Worm (Caenorhabditis elegans): ENCODE measurements around the gene Y69E1A.8.

The Y69E1A.8 gene

ce11 chrIV:11006383-11006782, 40.0 kb downstream of the Y69E1A.8 start:
- no peak for TF ChIP-seq unc-62 (GFP tag; optimal IDR thresholded peaks at IDR 0.05)

- no peak for TF ChIP-seq unc-62 (GFP tag; optimal IDR thresholded peaks at IDR 0.05)
Observed at ce11 chrIV:11006868-11007267, 40.5 kb downstream of the Y69E1A.8 start.

ce11 chrIV:11008255-11008654, 41.9 kb downstream of the Y69E1A.8 start:
- no peak for TF ChIP-seq unc-62 (GFP tag; optimal IDR thresholded peaks at IDR 0.05)

DNA sequence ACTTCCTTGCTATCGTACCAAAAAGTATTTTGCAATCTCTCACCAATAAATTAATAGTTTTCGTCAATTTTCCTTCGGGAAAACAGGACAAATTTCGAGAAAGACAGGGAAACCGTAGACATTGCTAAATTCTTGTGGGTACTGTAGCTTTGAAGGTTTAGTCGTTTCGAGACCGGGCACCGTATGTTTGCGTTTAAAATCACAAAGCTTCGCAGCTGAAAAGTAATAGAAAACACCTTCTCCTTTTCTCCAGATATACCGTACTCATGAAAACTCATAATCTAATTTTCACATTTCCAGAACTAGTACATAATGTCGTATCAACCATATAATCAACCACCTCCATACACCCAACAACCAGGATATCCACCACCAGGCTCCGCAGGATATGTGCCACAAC, 42.6 kb downstream of the Y69E1A.8 start, which contains the start of gene F13H10.6:
Gene F13H10.6 (plus strand): TSS at position 301 of the 400 bp plus-strand sequence.
- TF ChIP-seq unc-62 (GFP tag; optimal IDR thresholded peaks at IDR 0.05), result no peak

- TF ChIP-seq unc-62 (GFP tag; optimal IDR thresholded peaks at IDR 0.05), result no peak
Observed at ce11 chrIV:11009928-11010327, 43.5 kb downstream of the Y69E1A.8 start.

DNA sequence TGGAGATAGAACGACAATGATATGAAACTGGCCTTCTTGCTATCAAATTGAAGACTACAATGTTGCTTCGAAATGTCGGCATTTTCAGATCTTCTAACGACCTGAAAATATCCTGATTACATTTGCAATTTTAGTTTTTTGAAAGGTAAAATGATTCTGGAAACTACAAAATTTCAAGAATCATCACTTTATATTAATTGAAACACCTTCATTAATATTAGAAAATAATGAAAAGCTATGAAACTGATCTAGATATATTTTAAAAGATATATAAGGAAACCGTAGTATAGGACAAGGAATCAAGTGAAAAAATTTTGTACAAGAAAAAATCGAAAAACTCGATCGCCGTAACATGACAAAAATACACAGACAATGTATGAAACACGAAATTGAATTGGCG, 45.5 kb downstream of the Y69E1A.8 start, which contains the start of gene ndx-9:
Gene ndx-9 (minus strand): TSS at position 101 of the 400 bp plus-strand sequence.
- no peak for TF ChIP-seq unc-62 (GFP tag; optimal IDR thresholded peaks at IDR 0.05)

DNA sequence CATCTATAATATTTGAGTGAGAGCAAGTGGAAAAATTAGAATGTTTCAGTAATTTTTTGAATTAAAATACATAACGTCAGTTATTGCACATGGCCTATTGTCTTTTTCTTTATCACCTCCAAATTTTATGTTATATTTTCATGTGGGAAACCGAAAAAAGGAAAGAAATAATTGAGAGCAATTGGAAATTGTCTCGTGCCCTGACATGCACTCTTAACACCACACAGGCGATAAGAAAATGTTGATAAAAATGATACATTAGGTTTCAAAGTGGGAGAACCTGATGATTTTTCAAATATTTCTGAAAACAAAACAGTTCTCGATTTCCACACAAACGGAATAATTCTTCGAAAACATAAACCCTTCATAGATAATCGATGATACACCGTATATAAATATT, 49.5 kb downstream of the Y69E1A.8 start, which contains the start of gene F13H10.3:
Gene F13H10.3 (minus strand): TSS at position 73 of the 400 bp plus-strand sequence.
- no peak for TF ChIP-seq unc-62 (GFP tag; optimal IDR thresholded peaks at IDR 0.05)

Measured in whole organism, dauer.